Worm (Caenorhabditis elegans) whole organism, young adult: Measurements from ENCODE around the gene F28B12.1.

Experiments
- F57C9.4 ChIP-seq: sonication (generic microtip); optimal IDR thresholded peaks from 2 replicates; lab custom pipeline; 2017; ENCODE audit warnings: mild to moderate bottlenecking, missing genetic modification characterization, missing compliant biosample characterization
- ceh-100 ChIP-seq: fragments of 200-800 bp; sonication (Bioruptor generic); IDR thresholded peaks from 2 replicates; pipeline ENCODE4 v1.3.6; 2022; ENCODE audit warnings: missing genetic modification reagents, missing genetic modification characterization, missing compliant biosample characterization
- ceh-27 ChIP-seq: fragments of 200-800 bp; sonication (Bioruptor generic); optimal IDR thresholded peaks from 2 replicates; lab custom pipeline; 2018; ENCODE audit warnings: mild to moderate bottlenecking, missing genetic modification characterization, moderate library complexity, missing compliant biosample characterization
- hlh-26 ChIP-seq: fragments of 200-800 bp; sonication (Bioruptor generic); conservative IDR thresholded peaks from 2 replicates; pipeline ENCODE4 v1.3.6; 2022; ENCODE audit warnings: missing genetic modification reagents, missing genetic modification characterization, missing compliant biosample characterization
- lin-35 ChIP-seq, 3 experiments: fragments of 150-350 bp in 2 of 3; sonication (generic microtip) in 1 of 3; optimal IDR thresholded peaks; 2 replicates each; lab custom pipeline; 2014 to 2018; ENCODE audit warnings: missing biosample characterization in 3 of 3, missing genetic modification characterization in 3 of 3, missing genetic modification reagents in 3 of 3
- nfya-1 ChIP-seq: sonication (generic microtip); optimal IDR thresholded peaks from 2 replicates; lab custom pipeline; 2017; ENCODE audit warnings: antibody characterized with exemption, missing compliant biosample characterization, missing genetic modification characterization, borderline replicate concordance; ENCODE audit not compliant: insufficient read depth
- nfyb-1 ChIP-seq: fragments of 200-800 bp; sonication (Bioruptor generic); IDR thresholded peaks from 2 replicates; pipeline ENCODE4 v1.3.6; 2022; ENCODE audit warnings: missing genetic modification reagents, missing genetic modification characterization, missing compliant biosample characterization
- pha-4 ChIP-seq: fragments of 150-350 bp; sonication (generic microtip); optimal IDR thresholded peaks from 2 replicates; lab custom pipeline; 2014; ENCODE audit warnings: missing biosample characterization, missing genetic modification reagents, missing genetic modification characterization
- sdz-38 ChIP-seq: sonication (generic microtip); optimal IDR thresholded peaks from 2 replicates; lab custom pipeline; 2016; ENCODE audit warnings: missing genotype, missing genetic modification characterization, missing compliant biosample characterization
- sea-2 ChIP-seq: fragments of 200-800 bp; sonication (Bioruptor generic); IDR thresholded peaks from 2 replicates; pipeline ENCODE4 v1.3.6; 2022; ENCODE audit warnings: missing genetic modification characterization, missing compliant biosample characterization
- snpc-4 ChIP-seq, 5 experiments: fragments of 150-350 bp in 1 of 5; sonication (generic microtip) in 4 of 5; optimal IDR thresholded peaks; 2 replicates each; lab custom pipeline; 2014 to 2018; ENCODE audit warnings: missing genetic modification characterization in 5 of 5, missing biosample characterization in 3 of 5, antibody characterized with exemption in 2 of 5, mild to moderate bottlenecking in 2 of 5, missing compliant biosample characterization in 2 of 5, missing genotype in 2 of 5, moderate library complexity in 2 of 5, missing genetic modification reagents in 1 of 5
- unc-62 ChIP-seq: fragments of 150-350 bp; optimal IDR thresholded peaks from 2 replicates; lab custom pipeline; 2014; ENCODE audit warnings: missing biosample characterization, missing genetic modification reagents, missing genetic modification characterization
- ztf-28 ChIP-seq: fragments of 200-800 bp; sonication (Bioruptor generic); IDR thresholded peaks from 2 replicates; pipeline ENCODE4 v1.3.6; 2022; ENCODE audit warnings: missing genetic modification reagents, missing genetic modification characterization, missing compliant biosample characterization

- TF ChIP-seq hlh-26 (no peak), ztf-28 (GFP tag; lab: Robert Waterston, UW) (no peak), snpc-4 (GFP tag; optimal IDR thresholded peaks at IDR 0.05; lab: Kevin White, UChicago) (no peak), snpc-4 (tag; optimal IDR thresholded peaks at IDR 0.05; lab: Kevin White, UChicago) (no peak), ceh-100 (GFP tag; lab: Robert Waterston, UW) (no peak), unc-62 (GFP tag; lab: Kevin White, UChicago) (peak; percentile 58), pha-4 (tag; lab: Kevin White, UChicago) (no peak), sdz-38 (tag; lab: Kevin White, UChicago) (no peak), nfyb-1 (GFP tag; lab: Robert Waterston, UW) (0 out of 2 replicates have a peak, but pooled peaks have one; percentile 8), ceh-27 (no peak), lin-35 (GFP tag; optimal IDR thresholded peaks at IDR 0.05; lab: Kevin White, UChicago) (no peak), nfya-1 (no peak), F57C9.4 (tag; lab: Kevin White, UChicago) (no peak), sea-2 (GFP tag; lab: Robert Waterston, UW) (no peak)
Observed at ce11 chrII:5936009-5936408, 6.7 kb upstream of the F28B12.1 start.
